Worm (Caenorhabditis elegans): ENCODE data around the gene T06A10.107.

T06A10.107 gene

DNA sequence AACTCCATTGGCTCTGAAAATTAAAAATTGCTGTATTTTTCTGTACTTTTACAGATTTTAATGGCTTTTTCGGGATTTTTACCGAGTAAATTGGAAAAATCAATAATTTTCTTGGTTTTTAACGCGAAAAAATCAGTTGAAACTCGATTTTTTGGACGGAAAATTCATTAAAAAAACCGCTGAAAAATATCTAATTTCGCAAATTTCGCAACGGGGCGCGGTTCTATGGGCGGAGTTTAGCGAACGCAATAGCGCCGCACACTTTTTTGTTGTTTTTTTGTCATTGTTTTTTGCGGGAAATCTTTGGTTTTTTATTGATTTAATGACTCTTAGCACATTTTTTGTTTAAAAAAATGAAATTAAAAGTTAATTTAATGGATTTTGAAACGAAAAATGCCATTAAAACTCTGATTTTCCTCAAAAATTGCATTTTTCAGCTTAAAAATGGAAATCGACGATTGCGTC, 3.9 kb upstream of the T06A10.107 start, which contains the start of the genes mel-46 and lsy-13 (continued):
- no peak for TF ChIP-seq let-526 (GFP tag; IDR thresholded peaks at IDR 0.05)
- TF ChIP-seq C06A6.2 (GFP tag; conservative IDR thresholded peaks at IDR 0.05): peak; percentile 59; the same call in 1 of the 2 replicates
- TF ChIP-seq nhr-179 (tag; optimal IDR thresholded peaks at IDR 0.05): no peak
- peak; percentile 38 for TF ChIP-seq lsl-1 (GFP tag; optimal IDR thresholded peaks at IDR 0.05)
- TF ChIP-seq Y95B8A.8 (GFP tag; IDR thresholded peaks at IDR 0.05): no peak
- TF ChIP-seq nfya-2 (GFP tag; IDR thresholded peaks at IDR 0.05): no peak
- no peak for TF ChIP-seq hsf-1 (GFP tag; IDR thresholded peaks at IDR 0.05)
- TF ChIP-seq K11D2.4 (GFP tag; IDR thresholded peaks at IDR 0.05): no peak
- TF ChIP-seq Y67H2A.10 (GFP tag; conservative IDR thresholded peaks at IDR 0.05): no peak
- no peak for TF ChIP-seq aptf-3 (GFP tag; IDR thresholded peaks at IDR 0.05)
- TF ChIP-seq ztf-3 (GFP tag; optimal IDR thresholded peaks at IDR 0.05): no peak
- TF ChIP-seq mel-28 (tag; optimal IDR thresholded peaks at IDR 0.05; ENCODE audit: borderline replicate concordance): no peak
- no peak for TF ChIP-seq madf-8 (GFP tag; conservative IDR thresholded peaks at IDR 0.05)
- TF ChIP-seq dox-1 (GFP tag; IDR thresholded peaks at IDR 0.05): peak; percentile 65
- TF ChIP-seq ama-1 (optimal IDR thresholded peaks at IDR 0.05): no peak
- no peak for TF ChIP-seq ama-1 (GFP tag; optimal IDR thresholded peaks at IDR 0.05)
- TF ChIP-seq snpc-4 (GFP tag; optimal IDR thresholded peaks at IDR 0.05): peak; percentile 63
- TF ChIP-seq snpc-4 (tag; optimal IDR thresholded peaks at IDR 0.05): peak in 3 of 4 experiments; percentile 81 to 84 (median 82)
- TF ChIP-seq lag-1 (GFP tag; IDR thresholded peaks at IDR 0.05): no peak
- TF ChIP-seq F33H1.4 (GFP tag; IDR thresholded peaks at IDR 0.05): no peak
- TF ChIP-seq sptf-2 (GFP tag; optimal IDR thresholded peaks at IDR 0.05): no peak
- TF ChIP-seq F49E8.2 (tag; optimal IDR thresholded peaks at IDR 0.05; ENCODE audit: insufficient read depth): no peak
- peak; percentile 21 for TF ChIP-seq lin-54 (GFP tag; optimal IDR thresholded peaks at IDR 0.05)
- no peak for TF ChIP-seq F10E7.11 (tag; optimal IDR thresholded peaks at IDR 0.05)
- peak; percentile 54; the same call in 1 of the 2 replicates for TF ChIP-seq ceh-100 (GFP tag; IDR thresholded peaks at IDR 0.05)
- TF ChIP-seq B0261.1 (tag; optimal IDR thresholded peaks at IDR 0.05): no peak
- no peak for TF ChIP-seq F39B2.1 (GFP tag; IDR thresholded peaks at IDR 0.05)
- no peak for TF ChIP-seq let-607 (tag; optimal IDR thresholded peaks at IDR 0.05)
- TF ChIP-seq B0035.1 (tag; optimal IDR thresholded peaks at IDR 0.05): no peak
- no peak for TF ChIP-seq gei-17 (GFP tag; optimal IDR thresholded peaks at IDR 0.05)
- no peak for TF ChIP-seq chd-7 (tag; optimal IDR thresholded peaks at IDR 0.05)
- no peak for TF ChIP-seq hlh-12 (tag; optimal IDR thresholded peaks at IDR 0.05)
- no peak for TF ChIP-seq dpff-1 (tag; optimal IDR thresholded peaks at IDR 0.05)
- no peak for TF ChIP-seq ZK185.1 (tag; optimal IDR thresholded peaks at IDR 0.05; ENCODE audit: poor library complexity, severe bottlenecking)

DNA sequence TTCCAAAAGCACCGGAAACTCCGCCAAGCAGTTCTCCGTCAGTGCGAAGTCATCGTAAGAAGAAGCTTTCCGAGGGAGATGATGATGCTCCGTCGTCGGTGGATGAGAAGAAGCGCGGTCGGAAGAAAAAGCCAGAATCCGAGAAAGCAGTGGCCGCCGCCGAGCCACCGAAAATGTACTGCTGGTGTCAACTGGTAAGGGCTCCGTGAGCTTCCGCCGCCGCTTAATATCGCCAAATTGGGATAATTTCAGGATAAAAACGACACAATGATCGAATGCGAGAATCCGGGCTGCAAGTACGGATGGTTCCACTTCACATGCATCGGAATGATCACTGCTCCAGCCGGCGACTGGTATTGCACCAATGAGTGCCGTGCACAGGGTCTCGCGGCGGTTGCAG, 2.4 kb upstream of the T06A10.107 start:
- TF ChIP-seq tlf-1 (GFP tag; optimal IDR thresholded peaks at IDR 0.05) (no peak), zfh-2 (GFP tag; conservative IDR thresholded peaks at IDR 0.05) (peak; percentile 75), hsf-1 (GFP tag; IDR thresholded peaks at IDR 0.05) (peak; percentile 59; the same call in 1 of the 2 replicates), sea-2 (GFP tag; IDR thresholded peaks at IDR 0.05) (no peak)

DNA sequence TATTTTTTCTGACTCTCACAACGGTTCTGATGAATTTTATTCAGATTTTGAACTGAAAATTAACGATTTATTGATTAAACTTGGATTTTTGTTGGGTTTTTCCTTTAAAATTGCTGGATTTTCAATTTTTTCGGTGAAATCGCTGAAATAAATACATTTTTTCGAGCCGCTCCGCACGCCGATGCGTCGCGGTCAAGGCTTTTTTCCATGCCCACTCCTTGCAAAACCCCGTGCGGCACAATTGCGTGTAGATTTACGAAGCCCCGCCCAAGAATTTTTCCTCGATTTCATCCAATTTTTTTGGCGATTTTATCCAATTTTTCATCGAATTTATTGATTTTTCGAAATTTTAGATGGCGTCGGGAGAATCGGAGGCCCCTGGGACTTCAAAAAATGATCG, 1.8 kb upstream of the T06A10.107 start, which contains the start of gene gtsf-1:
Gene gtsf-1 (plus strand): TSS at position 354 of the 400 bp plus-strand sequence.
- no peak for TF ChIP-seq F55B11.4 (tag; optimal IDR thresholded peaks at IDR 0.05; ENCODE audit: borderline replicate concordance, insufficient read depth)
- peak in 1 of 2 experiments; percentile 9 for TF ChIP-seq rec-8 (tag; optimal IDR thresholded peaks at IDR 0.05)
- no peak for TF ChIP-seq ets-4 (GFP tag; optimal IDR thresholded peaks at IDR 0.05)
- TF ChIP-seq atf-7 (tag; optimal IDR thresholded peaks at IDR 0.05): peak; percentile 23
- TF ChIP-seq mxl-1 (tag; optimal IDR thresholded peaks at IDR 0.05): peak; percentile 12
- peak; percentile 88 for TF ChIP-seq C06A6.2 (GFP tag; conservative IDR thresholded peaks at IDR 0.05)
- TF ChIP-seq egl-44 (GFP tag; IDR thresholded peaks at IDR 0.05): no peak
- no peak for TF ChIP-seq ztf-6 (GFP tag; IDR thresholded peaks at IDR 0.05)
- peak; percentile 7 for TF ChIP-seq nhr-90 (tag; optimal IDR thresholded peaks at IDR 0.05)
- 0 out of 2 replicates have a peak, but pooled peaks have one; percentile 35 for TF ChIP-seq hsf-1 (GFP tag; IDR thresholded peaks at IDR 0.05)
- TF ChIP-seq ztf-22 (GFP tag; optimal IDR thresholded peaks at IDR 0.05): no peak
- TF ChIP-seq snpc-3.4 (tag; optimal IDR thresholded peaks at IDR 0.05): peak; percentile 41
- no peak for TF ChIP-seq hlh-26 (GFP tag; conservative IDR thresholded peaks at IDR 0.05)
